Fruit fly (Drosophila melanogaster): Measurements from ENCODE around the gene Pi4KIIIalpha.

Gene Pi4KIIIalpha

DNA sequence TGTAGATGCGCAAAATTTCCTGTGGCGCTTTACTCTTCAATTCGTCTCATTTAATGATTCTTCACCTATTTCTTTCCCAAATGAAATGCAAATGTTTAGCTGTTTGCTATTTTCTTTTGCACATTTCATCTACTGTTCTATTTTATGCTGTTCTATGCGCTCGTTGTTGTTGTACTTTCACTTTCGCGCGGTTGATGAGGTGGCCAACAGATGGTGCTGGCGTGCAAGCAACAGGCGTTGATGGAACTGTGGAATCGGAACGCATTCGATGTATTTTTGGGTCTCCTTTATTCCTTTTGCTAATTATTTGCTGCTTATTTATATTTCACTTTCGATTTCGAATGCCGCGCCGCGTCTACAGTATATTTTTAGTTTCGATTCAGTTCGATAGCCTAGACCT is 31.4 kb downstream of the Pi4KIIIalpha start (continued):
- TF ChIP-seq Ptx1 (GFP tag; IDR thresholded peaks at IDR 0.05) (no peak), CG4360 (GFP tag; IDR thresholded peaks at IDR 0.05) (peak; percentile 65), Dp (GFP tag; optimal IDR thresholded peaks at IDR 0.05) (no peak), CG4424 (GFP tag; optimal IDR thresholded peaks at IDR 0.05) (no peak), D (optimal IDR thresholded peaks at IDR 0.05) (no peak), D (GFP tag; optimal IDR thresholded peaks at IDR 0.05) (no peak), Blimp-1 (GFP tag; optimal IDR thresholded peaks at IDR 0.05) (peak; percentile 83), Usf (GFP tag; optimal IDR thresholded peaks at IDR 0.05) (no peak), Vsx1 (GFP tag; optimal IDR thresholded peaks at IDR 0.05) (no peak), Ets65A (GFP tag) (peak; percentile 47), CTCF (GFP tag; optimal IDR thresholded peaks at IDR 0.05) (peak; percentile 88)

DNA sequence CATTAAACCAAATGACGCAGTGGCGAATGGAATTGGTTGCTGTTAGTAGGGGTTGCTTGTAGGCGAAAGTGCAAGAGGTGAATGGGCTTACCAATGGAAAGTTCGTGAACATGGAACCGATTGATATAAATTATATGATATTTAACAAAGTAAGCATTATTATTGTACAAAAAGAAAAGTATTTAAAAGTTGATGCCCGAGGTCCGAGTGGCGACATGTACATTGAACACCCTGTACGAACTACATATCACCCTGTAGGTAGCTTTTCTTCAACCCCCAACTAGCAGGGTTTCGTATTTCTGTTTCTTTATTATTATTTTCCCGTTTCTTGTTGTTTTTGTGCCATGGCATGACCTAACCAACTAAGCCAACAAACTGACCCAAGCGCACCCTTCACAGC is 32.6 kb downstream of the Pi4KIIIalpha start:
- TF ChIP-seq wdn (GFP tag; IDR thresholded peaks at IDR 0.05), result no peak
- TF ChIP-seq cato (GFP tag; optimal IDR thresholded peaks at IDR 0.05; ENCODE audit: borderline replicate concordance), result no peak
- TF ChIP-seq CG6254 (GFP tag; optimal IDR thresholded peaks at IDR 0.05), result peak; percentile 98
- TF ChIP-seq seq (GFP tag; IDR thresholded peaks at IDR 0.05), result no peak
- peak; percentile 14; the same call in 1 of the 2 replicates for TF ChIP-seq CG10366 (GFP tag; IDR thresholded peaks at IDR 0.05)
- TF ChIP-seq dysf (GFP tag; IDR thresholded peaks at IDR 0.05), result 0 out of 3 replicates have a peak, but pooled peaks have one; percentile 20
- no peak for TF ChIP-seq CG12155 (GFP tag; optimal IDR thresholded peaks at IDR 0.05)
- no peak for TF ChIP-seq sens-2 (GFP tag; IDR thresholded peaks at IDR 0.05)

DNA sequence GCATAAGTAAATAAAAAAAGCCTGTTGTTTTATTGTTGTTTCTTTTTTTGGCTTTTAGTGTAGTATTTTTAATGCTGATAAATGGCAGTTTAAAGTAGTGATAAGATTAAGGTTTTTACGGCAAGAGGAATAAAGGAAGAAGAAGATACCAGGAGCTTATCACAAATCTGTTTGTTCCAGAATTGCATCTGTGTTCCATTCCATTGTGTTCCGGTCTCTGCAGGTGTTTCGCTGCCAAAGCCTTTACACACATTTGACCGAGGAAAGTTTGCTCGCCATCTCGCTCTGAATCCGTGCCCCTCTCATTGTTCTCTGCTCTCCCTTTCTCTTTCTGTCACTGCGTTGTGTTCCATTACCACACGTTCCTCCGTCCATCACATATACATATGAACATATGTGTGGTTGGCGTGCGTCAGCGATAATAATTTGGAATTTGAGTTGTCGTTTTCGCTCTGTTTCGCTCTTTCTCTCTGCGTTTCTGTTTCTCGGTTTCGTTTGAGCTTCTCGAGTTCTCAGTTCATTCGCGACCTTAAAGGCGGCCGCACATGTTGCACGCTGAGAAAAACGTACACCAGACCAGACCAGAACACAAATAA is 33.8 kb downstream of the Pi4KIIIalpha start:
- TF ChIP-seq gro (GFP tag; optimal IDR thresholded peaks at IDR 0.05), result peak; percentile 22
- peak; percentile 12 for TF ChIP-seq HmgZ (tag; optimal IDR thresholded peaks at IDR 0.05)
- peak; percentile 31; the same call in 1 of the 2 replicates for TF ChIP-seq CG13287 (GFP tag; IDR thresholded peaks at IDR 0.05; ENCODE audit: partially characterized antibody)
- no peak for TF ChIP-seq CG2678 (tag; optimal IDR thresholded peaks at IDR 0.05)
- peak; percentile 58 to 93 for TF ChIP-seq Trl (optimal IDR thresholded peaks at IDR 0.05)
- peak; percentile 42 for TF ChIP-seq Trl (GFP tag; optimal IDR thresholded peaks at IDR 0.05)
- no peak for TF ChIP-seq slp2 (GFP tag; optimal IDR thresholded peaks at IDR 0.05)
- TF ChIP-seq cwo (GFP tag; optimal IDR thresholded peaks at IDR 0.05), result peak; percentile 36
- TF ChIP-seq eyg (GFP tag; optimal IDR thresholded peaks at IDR 0.05), result no peak
- peak; percentile 77 for TF ChIP-seq Jarid2 (GFP tag; optimal IDR thresholded peaks at IDR 0.05)
- TF ChIP-seq sens (GFP tag), result peak; percentile 81
- TF ChIP-seq CG17385 (GFP tag; optimal IDR thresholded peaks at IDR 0.05), result peak; percentile 64
- TF ChIP-seq CG11695 (GFP tag; IDR thresholded peaks at IDR 0.05), result 0 out of 3 replicates have a peak, but pooled peaks have one; percentile 22
- TF ChIP-seq CG6689 (GFP tag; IDR thresholded peaks at IDR 0.05), result no peak
- peak; percentile 39 for TF ChIP-seq CG18599 (GFP tag; optimal IDR thresholded peaks at IDR 0.05)
- TF ChIP-seq so (GFP tag; IDR thresholded peaks at IDR 0.05), result 0 out of 3 replicates have a peak, but pooled peaks have one; percentile 18
- peak; percentile 9 for TF ChIP-seq CG15514 (GFP tag; optimal IDR thresholded peaks at IDR 0.05)
- TF ChIP-seq otp (GFP tag; IDR thresholded peaks at IDR 0.05), result no peak
- TF ChIP-seq pfk (GFP tag; optimal IDR thresholded peaks at IDR 0.05), result peak; percentile 98
- no peak for TF ChIP-seq Doc3 (GFP tag; IDR thresholded peaks at IDR 0.05; ENCODE audit: partially characterized antibody)
- peak; percentile 69 for TF ChIP-seq Sox102F (GFP tag; optimal IDR thresholded peaks at IDR 0.05)
- no peak for TF ChIP-seq MBD-R2 (GFP tag; IDR thresholded peaks at IDR 0.05)
- peak; percentile 65 for TF ChIP-seq sug (tag; optimal IDR thresholded peaks at IDR 0.05)
- peak; percentile 42; the same call in 1 of the 3 replicates for TF ChIP-seq CG34224 (GFP tag; IDR thresholded peaks at IDR 0.05; ENCODE audit: partially characterized antibody)
- TF ChIP-seq Drgx (GFP tag; IDR thresholded peaks at IDR 0.05), result 0 out of 2 replicates have a peak, but pooled peaks have one; percentile 11
- peak; percentile 11 for TF ChIP-seq ftz-f1 (GFP tag; optimal IDR thresholded peaks at IDR 0.05)
- no peak for TF ChIP-seq CG8089 (GFP tag; optimal IDR thresholded peaks at IDR 0.05)
- TF ChIP-seq CG1832 (GFP tag; optimal IDR thresholded peaks at IDR 0.05), result peak; percentile 58
- TF ChIP-seq cg (GFP tag; optimal IDR thresholded peaks at IDR 0.05), result peak; percentile 79
- no peak for TF ChIP-seq unc-4 (GFP tag; IDR thresholded peaks at IDR 0.05; ENCODE audit: partially characterized antibody)
